Fruit fly (Drosophila melanogaster): ENCODE measurements around the gene CG10185.
A peak's percentile ranks its signal among the peaks of the same experiment; 100 is the strongest.

Gene CG10185

DNA sequence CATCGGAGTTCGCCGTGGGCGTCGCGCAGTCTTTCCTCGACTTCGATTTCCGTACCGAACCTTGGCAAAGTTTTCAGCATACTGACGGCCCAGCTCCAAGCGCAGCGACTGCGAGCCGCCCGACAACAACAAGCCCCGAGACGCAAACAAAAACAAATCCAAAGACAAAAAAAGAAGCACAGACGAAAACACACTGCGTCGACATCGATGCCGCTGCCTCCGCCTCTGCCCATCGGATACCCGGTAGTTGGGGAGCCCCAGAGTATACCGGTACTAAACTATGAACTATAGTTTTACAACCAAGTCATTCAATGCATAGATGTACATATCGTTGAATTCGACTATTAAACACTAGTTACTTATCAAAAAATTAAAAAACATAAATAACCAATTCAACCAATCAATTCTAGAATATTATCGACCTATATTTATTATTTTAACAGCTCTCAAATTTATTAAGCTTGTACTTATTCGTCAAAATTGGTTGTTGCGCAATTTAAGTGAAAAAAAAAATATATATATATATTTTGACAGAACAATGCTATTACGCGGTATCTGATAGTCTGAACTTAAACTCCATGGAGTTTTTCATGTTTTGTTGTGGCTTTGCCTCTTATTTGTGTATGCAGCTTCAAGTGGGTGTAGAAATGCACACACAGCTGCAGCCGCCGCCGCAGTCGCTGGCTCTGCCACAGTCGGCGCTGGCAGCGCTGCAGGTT is 26.8 kb upstream of the CG10185 start (continued):
- TF ChIP-seq CG6808 (GFP tag; optimal IDR thresholded peaks at IDR 0.05) (peak; percentile 82), Ets96B (tag; optimal IDR thresholded peaks at IDR 0.05) (peak; percentile 80), CG6792 (GFP tag; optimal IDR thresholded peaks at IDR 0.05) (peak; percentile 73), fd59A (GFP tag; optimal IDR thresholded peaks at IDR 0.05) (peak; percentile 71), eg (GFP tag; IDR thresholded peaks at IDR 0.05) (peak; percentile 77), CG10631 (GFP tag; optimal IDR thresholded peaks at IDR 0.05) (peak; percentile 86), CG11902 (GFP tag; optimal IDR thresholded peaks at IDR 0.05) (peak; percentile 28), Hr39 (GFP tag; optimal IDR thresholded peaks at IDR 0.05) (peak; percentile 40), Sox14 (GFP tag; optimal IDR thresholded peaks at IDR 0.05) (peak; percentile 37), dac (GFP tag; optimal IDR thresholded peaks at IDR 0.05) (peak; percentile 63), dsx (GFP tag; optimal IDR thresholded peaks at IDR 0.05; ENCODE audit: poor library complexity, severe bottlenecking) (peak; percentile 71), CG3032 (tag; optimal IDR thresholded peaks at IDR 0.05) (peak; percentile 79), Gug (GFP tag; IDR thresholded peaks at IDR 0.05) (peak; percentile 63; the same call in 1 of the 2 replicates), CG4318 (GFP tag; optimal IDR thresholded peaks at IDR 0.05) (peak; percentile 87), Blimp-1 (GFP tag; optimal IDR thresholded peaks at IDR 0.05) (peak; percentile 27), net (GFP tag; optimal IDR thresholded peaks at IDR 0.05) (peak; percentile 84), vri (GFP tag; optimal IDR thresholded peaks at IDR 0.05) (no peak), CG15336 (GFP tag; IDR thresholded peaks at IDR 0.05) (peak; percentile 72; the same call in 1 of the 2 replicates), CG10669 (GFP tag; optimal IDR thresholded peaks at IDR 0.05) (peak; percentile 76), fd85E (GFP tag; optimal IDR thresholded peaks at IDR 0.05) (no peak), achi (GFP tag; optimal IDR thresholded peaks at IDR 0.05) (peak; percentile 84), salr (GFP tag; optimal IDR thresholded peaks at IDR 0.05) (peak in 1 of 2 experiments; percentile 96), lz (GFP tag; optimal IDR thresholded peaks at IDR 0.05) (peak; percentile 58)

DNA sequence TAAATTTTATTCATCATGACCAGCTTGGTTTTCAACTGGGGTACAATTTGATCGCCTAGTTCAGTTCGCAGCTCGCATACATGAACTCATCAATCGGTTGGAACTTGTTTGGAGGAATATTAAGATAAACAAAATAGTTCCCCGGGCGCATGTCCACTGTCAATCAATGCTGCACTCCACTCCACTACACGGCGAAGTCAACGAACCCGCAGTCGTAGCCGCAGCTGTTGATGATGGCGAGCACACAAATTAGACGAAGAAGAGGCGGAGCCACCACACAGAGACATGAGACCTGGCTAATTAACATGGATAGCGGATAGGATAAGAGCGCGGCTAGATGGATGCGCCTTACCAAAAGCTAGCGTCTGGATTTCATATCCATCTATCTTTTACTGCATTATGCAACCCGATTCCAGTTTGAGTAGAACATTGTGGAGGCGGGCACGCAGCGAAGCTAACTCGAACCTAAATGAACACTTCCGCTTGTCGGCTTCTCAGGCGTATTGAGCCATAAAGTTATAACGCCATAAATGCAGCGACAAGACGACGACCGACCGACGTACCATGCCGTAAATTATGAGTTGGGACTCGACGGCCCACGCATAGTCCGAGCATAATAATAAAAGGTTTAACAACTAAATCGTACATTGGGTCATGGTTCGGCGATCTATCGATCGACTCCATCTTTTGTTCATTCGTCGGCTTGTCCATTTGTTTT is 24.7 kb upstream of the CG10185 start:
- no peak for TF ChIP-seq Gug (GFP tag; IDR thresholded peaks at IDR 0.05)
- no peak for TF ChIP-seq Eip75B (GFP tag; optimal IDR thresholded peaks at IDR 0.05)
- no peak for TF ChIP-seq pdm3 (GFP tag; optimal IDR thresholded peaks at IDR 0.05)
- no peak for TF ChIP-seq CG7368 (GFP tag; optimal IDR thresholded peaks at IDR 0.05)

DNA sequence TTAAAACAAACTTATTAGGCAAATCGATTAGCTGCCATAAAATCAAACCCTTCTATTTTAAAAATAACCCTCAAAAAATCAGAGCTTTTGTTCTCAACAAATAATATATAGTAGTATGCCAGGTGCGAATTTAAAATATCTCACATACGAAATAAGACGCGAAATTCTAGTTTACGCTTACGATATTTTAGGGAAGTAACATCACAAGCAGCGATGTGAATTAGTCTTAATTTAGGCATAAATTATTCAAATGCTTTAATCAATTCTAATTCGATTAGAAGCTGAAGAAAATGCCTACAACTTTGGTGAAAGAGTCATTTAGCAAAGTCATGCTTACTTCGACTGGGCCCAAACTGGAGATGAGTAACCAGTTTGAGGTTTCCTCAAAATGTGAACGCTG is 16.2 kb upstream of the CG10185 start, which contains the start of gene sxe2:
Gene sxe2 (plus strand): TSS at position 301 of the 400 bp plus-strand sequence.
- no peak for TF ChIP-seq esn (GFP tag; optimal IDR thresholded peaks at IDR 0.05)
- TF ChIP-seq Eip78C (GFP tag) = peak; percentile 65
- TF ChIP-seq Ets96B (tag; optimal IDR thresholded peaks at IDR 0.05) = no peak
- TF ChIP-seq Eip75B (GFP tag; optimal IDR thresholded peaks at IDR 0.05) = no peak
- TF ChIP-seq CG31627 (GFP tag; optimal IDR thresholded peaks at IDR 0.05) = no peak
- TF ChIP-seq Ets21C (GFP tag; optimal IDR thresholded peaks at IDR 0.05) = no peak
- TF ChIP-seq eg (GFP tag; IDR thresholded peaks at IDR 0.05) = no peak

DNA sequence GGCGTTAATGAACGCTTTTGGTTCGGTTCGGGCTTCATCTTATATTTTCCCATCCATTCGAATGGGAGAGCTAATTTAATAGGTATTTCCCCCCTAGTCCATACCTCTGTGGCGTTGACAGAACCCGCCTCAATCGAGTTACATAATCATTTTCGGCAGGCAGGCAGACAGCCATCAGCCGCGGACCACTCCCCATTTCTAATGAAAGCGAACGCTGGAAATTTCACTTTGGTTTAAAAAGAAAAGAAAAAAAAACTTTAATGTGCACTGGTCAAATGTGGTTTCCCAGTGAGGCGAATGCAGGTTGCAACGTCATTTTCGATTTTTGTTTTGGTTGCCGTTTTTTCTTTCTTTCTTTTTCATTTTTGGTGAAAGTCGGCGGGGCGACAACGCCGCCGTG is 15.0 kb upstream of the CG10185 start:
- TF ChIP-seq Eip93F (GFP tag; optimal IDR thresholded peaks at IDR 0.05) (no peak), CG15336 (GFP tag; IDR thresholded peaks at IDR 0.05) (0 out of 2 replicates have a peak, but pooled peaks have one; percentile 7), CG1621 (tag; optimal IDR thresholded peaks at IDR 0.05) (no peak), topi (GFP tag; optimal IDR thresholded peaks at IDR 0.05) (no peak), CG34406 (GFP tag; optimal IDR thresholded peaks at IDR 0.05) (no peak), CG8119 (GFP tag; IDR thresholded peaks at IDR 0.05) (peak; percentile 56; the same call in 2 of the 3 replicates), lz (GFP tag; optimal IDR thresholded peaks at IDR 0.05) (no peak), CG32006 (GFP tag; optimal IDR thresholded peaks at IDR 0.05) (peak; percentile 13), net (GFP tag; optimal IDR thresholded peaks at IDR 0.05) (no peak), Met (GFP tag; optimal IDR thresholded peaks at IDR 0.05) (no peak), eg (GFP tag; IDR thresholded peaks at IDR 0.05) (peak; percentile 47; the same call in 1 of the 3 replicates), dac (GFP tag; optimal IDR thresholded peaks at IDR 0.05) (peak; percentile 25), CG16779 (tag; optimal IDR thresholded peaks at IDR 0.05) (no peak), fkh (GFP tag; optimal IDR thresholded peaks at IDR 0.05) (no peak), Eip75B (GFP tag; optimal IDR thresholded peaks at IDR 0.05) (no peak), CG7368 (GFP tag; optimal IDR thresholded peaks at IDR 0.05) (no peak), CG8319 (GFP tag; optimal IDR thresholded peaks at IDR 0.05) (no peak), CG3919 (GFP tag; optimal IDR thresholded peaks at IDR 0.05) (no peak), CG11294 (GFP tag; IDR thresholded peaks at IDR 0.05) (no peak), Lpt (GFP tag; optimal IDR thresholded peaks at IDR 0.05) (no peak), CG6854 (GFP tag; optimal IDR thresholded peaks at IDR 0.05) (peak; percentile 22)

Measured in whole organism, prepupa.